Fruit fly (Drosophila melanogaster) whole organism, embryonic: ENCODE results near the gene Mvd.

Experiments
- Adf1 ChIP-seq: fragments of 200-800 bp; sonication (Bioruptor generic); IDR thresholded peaks from 2 replicates; pipeline ENCODE4 v1.3.6; 2022; ENCODE audit warnings: missing biosample characterization, missing genetic modification characterization
- Aef1 ChIP-seq: fragments of 200-800 bp; sonication (Bioruptor generic); IDR thresholded peaks from 3 replicates; pipeline ENCODE4 v1.3.6; 2022; ENCODE audit warnings: missing biosample characterization, missing genetic modification characterization
- B-H2 ChIP-seq: fragments of 200-800 bp; sonication (Bioruptor generic); optimal IDR thresholded peaks from 2 replicates; lab custom pipeline; 2018; ENCODE audit warnings: missing biosample characterization, mild to moderate bottlenecking, missing genetic modification characterization
- CG10267 ChIP-seq: fragments of 200-800 bp; sonication (Bioruptor generic); optimal IDR thresholded peaks from 2 replicates; lab custom pipeline; 2018; ENCODE audit warnings: missing biosample characterization, mild to moderate bottlenecking, missing genetic modification characterization, moderate library complexity
- CG10274 ChIP-seq: fragments of 200-800 bp; sonication (Bioruptor generic); optimal IDR thresholded peaks from 3 replicates; lab custom pipeline; 2017; ENCODE audit warnings: missing biosample characterization, mild to moderate bottlenecking, missing genetic modification characterization
- CG10543 ChIP-seq: fragments of 200-800 bp; sonication (Bioruptor generic); optimal IDR thresholded peaks from 3 replicates; lab custom pipeline; 2017; ENCODE audit warnings: missing biosample characterization, mild to moderate bottlenecking, missing genetic modification characterization, moderate library complexity
- CG11085 ChIP-seq: fragments of 200-800 bp; sonication (Bioruptor generic); IDR thresholded peaks from 2 replicates; pipeline ENCODE4 v1.3.6; 2022; ENCODE audit warnings: missing biosample characterization, missing genetic modification characterization
- CG12219 ChIP-seq: fragments of 200-800 bp; sonication (Bioruptor generic); optimal IDR thresholded peaks from 3 replicates; lab custom pipeline; 2018; ENCODE audit warnings: missing biosample characterization, mild to moderate bottlenecking, missing genetic modification characterization
- CG13123 ChIP-seq: fragments of 200-800 bp; sonication (Bioruptor generic); optimal IDR thresholded peaks from 2 replicates; lab custom pipeline; 2016; ENCODE audit warnings: missing biosample characterization, missing genetic modification characterization
- CG13296 ChIP-seq: fragments of 200-800 bp; sonication (Bioruptor generic); optimal IDR thresholded peaks from 3 replicates; lab custom pipeline; 2018; ENCODE audit warnings: missing biosample characterization, mild to moderate bottlenecking, missing genetic modification characterization
- CG13624 ChIP-seq: fragments of 200-800 bp; sonication (Bioruptor generic); optimal IDR thresholded peaks from 2 replicates; lab custom pipeline; 2016; ENCODE audit warnings: missing biosample characterization, missing genetic modification characterization
- CG16779 ChIP-seq: fragments of 200-800 bp; sonication (Bioruptor generic); IDR thresholded peaks from 2 replicates; pipeline ENCODE4 v1.3.6; 2022; ENCODE audit warnings: missing biosample characterization, missing genetic modification characterization
- CG2678 ChIP-seq: fragments of 200-800 bp; sonication (Bioruptor generic); optimal IDR thresholded peaks from 3 replicates; lab custom pipeline; 2019; ENCODE audit warnings: missing biosample characterization, mild to moderate bottlenecking, missing genetic modification characterization, moderate library complexity
- CG32532 ChIP-seq: fragments of 200-800 bp; sonication (Bioruptor generic); IDR thresholded peaks from 2 replicates; pipeline ENCODE4 v1.3.6; 2022; ENCODE audit warnings: missing biosample characterization, missing genetic modification characterization
- CG3726 ChIP-seq: fragments of 200-800 bp; sonication (Bioruptor generic); IDR thresholded peaks from 3 replicates; pipeline ENCODE4, ENCODE4 v1.3.6; 2022; ENCODE audit warnings: missing biosample characterization, missing genetic modification characterization
- CG4424 ChIP-seq: fragments of 200-800 bp; sonication (Bioruptor generic); optimal IDR thresholded peaks from 3 replicates; lab custom pipeline; 2016; ENCODE audit warnings: missing biosample characterization, missing genetic modification characterization
- CG6175 ChIP-seq: fragments of 200-800 bp; sonication (Bioruptor generic); IDR thresholded peaks from 3 replicates; pipeline ENCODE4 v1.3.6; 2022; ENCODE audit warnings: missing biosample characterization, missing genetic modification characterization
- CG6689 ChIP-seq: fragments of 200-800 bp; sonication (Bioruptor generic); IDR thresholded peaks from 2 replicates; pipeline ENCODE4 v1.3.6; 2022; ENCODE audit warnings: missing biosample characterization, missing genetic modification characterization
- CG7556 ChIP-seq: fragments of 200-800 bp; sonication (Bioruptor generic); optimal IDR thresholded peaks from 2 replicates; lab custom pipeline; 2017; ENCODE audit warnings: missing biosample characterization, mild to moderate bottlenecking, missing genetic modification characterization
- CG7786 ChIP-seq: fragments of 200-800 bp; sonication (Bioruptor generic); optimal IDR thresholded peaks from 2 replicates; lab custom pipeline; 2016; ENCODE audit warnings: missing biosample characterization, missing genetic modification characterization
- CG9876 ChIP-seq: fragments of 200-800 bp; sonication (Bioruptor generic); optimal IDR thresholded peaks from 2 replicates; lab custom pipeline; 2016; ENCODE audit warnings: missing biosample characterization, missing genetic modification characterization
- CkIIα-i1 ChIP-seq: fragments of 200-800 bp; sonication (Bioruptor generic); IDR thresholded peaks from 2 replicates; pipeline ENCODE4 v1.3.6; 2022; ENCODE audit warnings: missing biosample characterization, missing genetic modification characterization
- Doc3 ChIP-seq: fragments of 200-800 bp; sonication (Bioruptor generic); IDR thresholded peaks from 3 replicates; pipeline ENCODE4 v1.3.6; 2022; ENCODE audit warnings: missing biosample characterization, missing genetic modification characterization; ENCODE audit not compliant: partially characterized antibody
- Oaz ChIP-seq: fragments of 200-800 bp; sonication (Bioruptor generic); IDR thresholded peaks from 2 replicates; pipeline ENCODE4 v1.3.6; 2022; ENCODE audit warnings: missing biosample characterization, missing genetic modification characterization
- Pdp1 ChIP-seq, 2 experiments: fragments of 200-800 bp; sonication (Bioruptor generic); optimal IDR thresholded peaks; 3 replicates each; lab custom pipeline; 2016; ENCODE audit warnings: missing biosample characterization in 2 of 2, missing genetic modification characterization in 2 of 2, mild to moderate bottlenecking in 1 of 2, moderate library complexity in 1 of 2
- TFAM ChIP-seq: fragments of 200-800 bp; sonication (Bioruptor generic); optimal IDR thresholded peaks from 2 replicates; lab custom pipeline; 2017; ENCODE audit warnings: missing biosample characterization, missing genetic modification characterization, inconsistent platforms
- abd-A ChIP-seq: fragments of 200-800 bp; sonication (Bioruptor generic); optimal IDR thresholded peaks from 3 replicates; lab custom pipeline; 2019; ENCODE audit warnings: missing biosample characterization, mild to moderate bottlenecking, missing genetic modification characterization, moderate library complexity
- bcd ChIP-seq: fragments of 200-800 bp; sonication (Bioruptor generic); optimal IDR thresholded peaks from 2 replicates; lab custom pipeline; 2017; ENCODE audit warnings: missing biosample characterization, mild to moderate bottlenecking, missing genetic modification characterization
- btn ChIP-seq: fragments of 200-800 bp; sonication (Bioruptor generic); optimal IDR thresholded peaks from 2 replicates; lab custom pipeline; 2016; ENCODE audit warnings: missing biosample characterization, missing genetic modification characterization
- cas ChIP-seq: fragments of 200-800 bp; sonication (Bioruptor generic); IDR thresholded peaks from 2 replicates; pipeline ENCODE4 v1.3.6; 2022; ENCODE audit warnings: missing biosample characterization, missing genetic modification characterization
- caup ChIP-seq: fragments of 200-800 bp; sonication (Bioruptor generic); optimal IDR thresholded peaks from 3 replicates; lab custom pipeline; 2017; ENCODE audit warnings: missing biosample characterization, mild to moderate bottlenecking, missing genetic modification characterization, moderate library complexity; ENCODE audit not compliant: severe bottlenecking
- chm ChIP-seq: fragments of 200-800 bp; sonication (Bioruptor generic); IDR thresholded peaks from 2 replicates; pipeline ENCODE4 v1.3.6; 2022; ENCODE audit warnings: missing biosample characterization, missing genetic modification characterization
- corto ChIP-seq: fragments of 200-800 bp; sonication (Bioruptor generic); optimal IDR thresholded peaks from 2 replicates; lab custom pipeline; 2016; ENCODE audit warnings: missing biosample characterization, mild to moderate bottlenecking, missing genetic modification characterization, moderate library complexity
- crp ChIP-seq, 2 experiments: fragments of 200-800 bp; sonication (Bioruptor generic); optimal IDR thresholded peaks; 2 replicates in 1 of 2; 3 replicates in 1 of 2; lab custom pipeline; 2017; ENCODE audit warnings: missing biosample characterization in 2 of 2, missing genetic modification characterization in 2 of 2, mild to moderate bottlenecking in 1 of 2, moderate library complexity in 1 of 2
- cwo ChIP-seq: fragments of 200-800 bp; sonication (Bioruptor generic); optimal IDR thresholded peaks from 3 replicates; lab custom pipeline; 2017; ENCODE audit warnings: missing biosample characterization, missing genetic modification characterization, mild to moderate bottlenecking, moderate library complexity, missing genetic modification reagents
- emc ChIP-seq: fragments of 200-800 bp; sonication (Bioruptor generic); optimal IDR thresholded peaks from 2 replicates; lab custom pipeline; 2016; ENCODE audit warnings: missing biosample characterization, missing genetic modification characterization
- fru ChIP-seq: fragments of >200 bp; optimal IDR thresholded peaks from 2 replicates; lab custom pipeline; 2017
- gcm2 ChIP-seq: fragments of 200-800 bp; sonication (Bioruptor generic); optimal IDR thresholded peaks from 2 replicates; lab custom pipeline; 2016; ENCODE audit warnings: missing biosample characterization, missing genetic modification characterization
- gem ChIP-seq: fragments of 200-800 bp; sonication (Bioruptor generic); optimal IDR thresholded peaks from 2 replicates; lab custom pipeline; 2019; ENCODE audit warnings: missing biosample characterization, mild to moderate bottlenecking, missing genetic modification characterization, moderate library complexity
- lilli ChIP-seq: fragments of 200-800 bp; sonication (Bioruptor generic); optimal IDR thresholded peaks from 3 replicates; lab custom pipeline; 2016; ENCODE audit warnings: missing biosample characterization, missing genetic modification characterization
- pan ChIP-seq, 4 experiments: fragments of >200 bp in 3 of 4; fragments of 200-800 bp in 1 of 4; sonication (Bioruptor generic) in 1 of 4; optimal IDR thresholded peaks in 3 of 4; IDR thresholded peaks in 1 of 4; 2 replicates each; pipeline versions ENCODE4 v1.3.6 to Lab custom; 2017 to 2022; ENCODE audit warnings: missing biosample characterization in 2 of 4, missing genetic modification characterization in 2 of 4, mixed read lengths in 1 of 4
- sc ChIP-seq, 3 experiments: fragments of >200 bp in 2 of 3; fragments of 200-800 bp in 1 of 3; sonication (Bioruptor generic) in 1 of 3; optimal IDR thresholded peaks; 2 replicates in 2 of 3; 3 replicates in 1 of 3; lab custom pipeline; 2017; ENCODE audit warnings: mild to moderate bottlenecking in 1 of 3, missing biosample characterization in 1 of 3, missing genetic modification characterization in 1 of 3, missing genetic modification reagents in 1 of 3
- sens ChIP-seq: fragments of 200-800 bp; sonication (Bioruptor generic); peaks from one replicate; lab custom pipeline; 2016; ENCODE audit warnings: missing biosample characterization, missing genetic modification characterization
- seq ChIP-seq: fragments of 200-800 bp; sonication (Bioruptor generic); IDR thresholded peaks from 2 replicates; pipeline ENCODE4 v1.3.6; 2022; ENCODE audit warnings: missing biosample characterization, missing genetic modification characterization
- slou ChIP-seq: fragments of 200-800 bp; sonication (Bioruptor generic); optimal IDR thresholded peaks from 3 replicates; lab custom pipeline; 2016; ENCODE audit warnings: missing biosample characterization, missing genetic modification characterization
- ssp ChIP-seq: fragments of 200-800 bp; sonication (Bioruptor generic); IDR thresholded peaks from 2 replicates; pipeline ENCODE4 v1.3.6; 2022; ENCODE audit warnings: missing biosample characterization, missing genetic modification characterization
- vfl ChIP-seq: fragments of 200-800 bp; sonication (Bioruptor generic); optimal IDR thresholded peaks from 2 replicates; lab custom pipeline; 2016; ENCODE audit warnings: missing biosample characterization, missing genetic modification characterization
- vvl ChIP-seq: fragments of 200-800 bp; sonication (Bioruptor generic); IDR thresholded peaks from 2 replicates; pipeline ENCODE4 v1.3.6; 2022; ENCODE audit warnings: missing biosample characterization, missing genetic modification characterization
- yki ChIP-seq: fragments of >200 bp; optimal IDR thresholded peaks from 3 replicates; lab custom pipeline; 2018
- zfh2 ChIP-seq: fragments of 200-800 bp; sonication (Bioruptor generic); optimal IDR thresholded peaks from 2 replicates; lab custom pipeline; 2016; ENCODE audit warnings: missing biosample characterization, missing genetic modification characterization

The Mvd gene

dm6 chrX:15709984-15710750, 38.8 kb upstream of the Mvd start, which contains the start of the genes CG9281 and CG15601 (continued):
- TF ChIP-seq vvl (GFP tag; lab: Robert Waterston, UW) (no peak), fru (lab: Kevin White, UChicago) (no peak), caup (GFP tag; lab: Kevin White, UChicago) (peak; percentile 39), pan (optimal IDR thresholded peaks at IDR 0.05; lab: Kevin White, UChicago) (no peak), pan (GFP tag; optimal IDR thresholded peaks at IDR 0.05 in 1 of 2, IDR thresholded peaks at IDR 0.05 in 1 of 2) (no peak), Adf1 (0 out of 2 replicates have a peak, but pooled peaks have one; percentile 13), B-H2 (no peak), Aef1 (no peak), CG13296 (no peak), Oaz (GFP tag; lab: Robert Waterston, UW) (no peak), CG12219 (no peak), CG13123 (GFP tag; lab: Kevin White, UChicago) (no peak), seq (GFP tag; lab: Robert Waterston, UW) (0 out of 2 replicates have a peak, but pooled peaks have one; percentile 7), sens (GFP tag; lab: Kevin White, UChicago) (no peak), chm (GFP tag; lab: Robert Waterston, UW) (peak; percentile 35), bcd (GFP tag; lab: Kevin White, UChicago) (no peak), cas (GFP tag; lab: Robert Waterston, UW) (no peak), CG4424 (GFP tag; lab: Kevin White, UChicago) (no peak), btn (GFP tag; lab: Kevin White, UChicago) (no peak), CG11085 (GFP tag; lab: Robert Waterston, UW) (no peak), yki (no peak), crp (GFP tag; optimal IDR thresholded peaks at IDR 0.05; lab: Kevin White, UChicago) (peak in 1 of 2 experiments; percentile 39), corto (GFP tag; lab: Kevin White, UChicago) (no peak), CG10274 (GFP tag; lab: Kevin White, UChicago) (no peak), gem (tag; lab: Kevin White, UChicago) (no peak), CG6175 (GFP tag; lab: Robert Waterston, UW) (no peak), vfl (no peak), CkIIα-i1 (GFP tag; lab: Robert Waterston, UW) (no peak), CG16779 (GFP tag; lab: Robert Waterston, UW) (no peak), CG6689 (GFP tag; lab: Robert Waterston, UW) (no peak), Doc3 (GFP tag; lab: Robert Waterston, UW) (no peak), TFAM (GFP tag; lab: Kevin White, UChicago) (no peak), abd-A (tag; lab: Kevin White, UChicago) (no peak), CG10267 (tag; lab: Kevin White, UChicago) (peak; percentile 35), lilli (GFP tag; lab: Kevin White, UChicago) (no peak), CG32532 (no peak), Pdp1 (GFP tag; optimal IDR thresholded peaks at IDR 0.05; lab: Kevin White, UChicago) (peak in 1 of 2 experiments; percentile 83), sc (optimal IDR thresholded peaks at IDR 0.05; lab: Kevin White, UChicago) (no peak), sc (GFP tag; optimal IDR thresholded peaks at IDR 0.05; lab: Kevin White, UChicago) (no peak), CG3726 (GFP tag; lab: Robert Waterston, UW) (no peak), zfh2 (GFP tag; lab: Kevin White, UChicago) (no peak), CG13624 (GFP tag; lab: Kevin White, UChicago) (no peak), gcm2 (GFP tag; lab: Kevin White, UChicago) (no peak), CG9876 (GFP tag; lab: Kevin White, UChicago) (no peak), CG7786 (GFP tag; lab: Kevin White, UChicago) (no peak), emc (GFP tag; lab: Kevin White, UChicago) (no peak), CG10543 (GFP tag; lab: Kevin White, UChicago) (peak; percentile 50), slou (GFP tag; lab: Kevin White, UChicago) (no peak), ssp (no peak), CG7556 (GFP tag; lab: Kevin White, UChicago) (no peak), cwo (GFP tag; lab: Kevin White, UChicago) (peak; percentile 7), CG2678 (tag; lab: Kevin White, UChicago) (no peak)
